Fruit fly (Drosophila melanogaster) whole organism, embryonic: ENCODE data around the gene Atg6.
A peak's percentile ranks its signal among the peaks of the same experiment; 100 is the strongest.

Experiments used
- CG10543 ChIP-seq: fragments of 200-800 bp; sonication (Bioruptor generic); optimal IDR thresholded peaks from 3 replicates; lab custom pipeline; 2017; ENCODE audit warnings: missing biosample characterization, mild to moderate bottlenecking, missing genetic modification characterization, moderate library complexity
- CG10654 ChIP-seq: fragments of 200-800 bp; sonication (Bioruptor generic); optimal IDR thresholded peaks from 2 replicates; lab custom pipeline; 2016; ENCODE audit warnings: missing biosample characterization, missing genetic modification characterization
- CG11696 ChIP-seq: fragments of 200-800 bp; sonication (Bioruptor generic); IDR thresholded peaks from 2 replicates; pipeline ENCODE4 v1.3.6; 2022; ENCODE audit warnings: missing biosample characterization, missing genetic modification characterization
- CG12104 ChIP-seq: fragments of 200-800 bp; sonication (Bioruptor generic); optimal IDR thresholded peaks from 3 replicates; lab custom pipeline; 2016; ENCODE audit warnings: missing biosample characterization, missing genetic modification characterization
- CG12769 ChIP-seq: fragments of 200-800 bp; sonication (Bioruptor generic); optimal IDR thresholded peaks from 2 replicates; lab custom pipeline; 2019; ENCODE audit warnings: missing biosample characterization, mild to moderate bottlenecking, missing genetic modification characterization, moderate library complexity
- CG13775 ChIP-seq: fragments of 200-800 bp; sonication (Bioruptor generic); optimal IDR thresholded peaks from 3 replicates; lab custom pipeline; 2017; ENCODE audit warnings: missing biosample characterization, mild to moderate bottlenecking, missing genetic modification characterization
- CG17568 ChIP-seq: fragments of 200-800 bp; sonication (Bioruptor generic); optimal IDR thresholded peaks from 2 replicates; lab custom pipeline; 2018; ENCODE audit warnings: missing biosample characterization, mild to moderate bottlenecking, missing genetic modification characterization, moderate library complexity
- CG30020 ChIP-seq: fragments of 200-800 bp; optimal IDR thresholded peaks from 2 replicates; lab custom pipeline; 2019; ENCODE audit warnings: missing biosample characterization, mild to moderate bottlenecking, missing genetic modification characterization, moderate library complexity
- CG8290 ChIP-seq, 3 experiments: fragments of 200-800 bp; sonication (Bioruptor generic); optimal IDR thresholded peaks; 2 replicates each; lab custom pipeline; 2016 to 2019; ENCODE audit warnings: missing biosample characterization in 3 of 3, missing genetic modification characterization in 3 of 3, mild to moderate bottlenecking in 2 of 3, moderate library complexity in 1 of 3
- CG8388 ChIP-seq: fragments of 200-800 bp; sonication (Bioruptor generic); optimal IDR thresholded peaks from 2 replicates; lab custom pipeline; 2019; ENCODE audit warnings: missing biosample characterization, mild to moderate bottlenecking, missing genetic modification characterization, moderate library complexity
- CG8765 ChIP-seq: fragments of 200-800 bp; sonication (Bioruptor generic); IDR thresholded peaks from 2 replicates; pipeline ENCODE4 v1.3.6; 2022; ENCODE audit warnings: missing biosample characterization, missing genetic modification characterization
- Dfd ChIP-seq, 2 experiments: fragments of >200 bp; optimal IDR thresholded peaks; 2 replicates each; lab custom pipeline; 2017; ENCODE audit warnings: missing biosample characterization in 2 of 2, missing genetic modification characterization in 2 of 2
- Dp ChIP-seq: fragments of 200-800 bp; sonication (Bioruptor generic); optimal IDR thresholded peaks from 2 replicates; lab custom pipeline; 2018; ENCODE audit warnings: missing biosample characterization, mild to moderate bottlenecking, missing genetic modification characterization, moderate library complexity
- Dref ChIP-seq: fragments of 200-800 bp; sonication (Bioruptor generic); IDR thresholded peaks from 2 replicates; pipeline ENCODE4 v1.3.6; 2022; ENCODE audit warnings: missing biosample characterization, missing genetic modification characterization
- Eip74EF ChIP-seq, 2 experiments: fragments of 200-800 bp in 1 of 2; fragments of >200 bp in 1 of 2; sonication (Bioruptor generic) in 1 of 2; optimal IDR thresholded peaks; 2 replicates each; lab custom pipeline; 2017 to 2019; ENCODE audit warnings: missing biosample characterization in 2 of 2, missing genetic modification characterization in 2 of 2, mild to moderate bottlenecking in 1 of 2, moderate library complexity in 1 of 2
- Elba2 ChIP-seq: fragments of 200-800 bp; sonication (Bioruptor generic); optimal IDR thresholded peaks from 3 replicates; lab custom pipeline; 2016; ENCODE audit warnings: missing biosample characterization, missing genetic modification characterization
- Ets65A ChIP-seq: fragments of 200-800 bp; sonication (Bioruptor generic); peaks from one replicate; lab custom pipeline; 2016; ENCODE audit warnings: missing biosample characterization, missing genetic modification characterization
- Hand ChIP-seq: fragments of 200-800 bp; sonication (Bioruptor generic); optimal IDR thresholded peaks from 2 replicates; lab custom pipeline; 2017; ENCODE audit warnings: mild to moderate bottlenecking, missing biosample characterization, missing genetic modification reagents, missing genetic modification characterization
- Lim3 ChIP-seq: fragments of 200-800 bp; sonication (Bioruptor generic); IDR thresholded peaks from 2 replicates; pipeline ENCODE4 v1.3.6; 2022; ENCODE audit warnings: missing biosample characterization, missing genetic modification characterization
- Mrtf ChIP-seq: fragments of 200-800 bp; sonication (Bioruptor generic); IDR thresholded peaks from 3 replicates; pipeline ENCODE4 v1.3.6; 2022; ENCODE audit warnings: missing biosample characterization, missing genetic modification characterization
- Nf-YB ChIP-seq: fragments of 200-800 bp; sonication (Bioruptor generic); optimal IDR thresholded peaks from 3 replicates; lab custom pipeline; 2019; ENCODE audit warnings: missing biosample characterization, mild to moderate bottlenecking, missing genetic modification characterization, moderate library complexity
- Opbp ChIP-seq: fragments of 200-800 bp; sonication (Bioruptor generic); IDR thresholded peaks from 3 replicates; pipeline ENCODE4 v1.3.6; 2022; ENCODE audit warnings: missing biosample characterization, missing genetic modification characterization; ENCODE audit not compliant: partially characterized antibody
- Ptx1 ChIP-seq: fragments of 200-800 bp; sonication (Bioruptor generic); IDR thresholded peaks from 2 replicates; pipeline ENCODE4 v1.3.6; 2022; ENCODE audit warnings: missing biosample characterization, missing genetic modification characterization
- TFAM ChIP-seq: fragments of 200-800 bp; sonication (Bioruptor generic); optimal IDR thresholded peaks from 2 replicates; lab custom pipeline; 2017; ENCODE audit warnings: missing biosample characterization, missing genetic modification characterization, inconsistent platforms
- Taf1 ChIP-seq: fragments of 200-800 bp; sonication (Bioruptor generic); IDR thresholded peaks from 2 replicates; pipeline ENCODE4 v1.3.6; 2022; ENCODE audit warnings: missing biosample characterization, missing genetic modification characterization
- btn ChIP-seq: fragments of 200-800 bp; sonication (Bioruptor generic); optimal IDR thresholded peaks from 2 replicates; lab custom pipeline; 2016; ENCODE audit warnings: missing biosample characterization, missing genetic modification characterization
- crc ChIP-seq: fragments of 200-800 bp; sonication (Bioruptor generic); optimal IDR thresholded peaks from 2 replicates; lab custom pipeline; 2016; ENCODE audit warnings: missing biosample characterization, missing genetic modification characterization
- crol ChIP-seq: fragments of 200-800 bp; sonication (Bioruptor generic); IDR thresholded peaks from 2 replicates; pipeline ENCODE4 v1.3.6; 2022; ENCODE audit warnings: missing biosample characterization, missing genetic modification characterization
- cwo ChIP-seq: fragments of 200-800 bp; sonication (Bioruptor generic); optimal IDR thresholded peaks from 3 replicates; lab custom pipeline; 2017; ENCODE audit warnings: missing biosample characterization, missing genetic modification characterization, mild to moderate bottlenecking, moderate library complexity, missing genetic modification reagents
- dmrt99B ChIP-seq: fragments of 200-800 bp; sonication (Bioruptor generic); optimal IDR thresholded peaks from 2 replicates; lab custom pipeline; 2018; ENCODE audit warnings: missing biosample characterization, mild to moderate bottlenecking, missing genetic modification characterization, moderate library complexity
- en ChIP-seq: fragments of 200-800 bp; sonication (Bioruptor generic); optimal IDR thresholded peaks from 2 replicates; lab custom pipeline; 2016; ENCODE audit warnings: missing biosample characterization, missing genetic modification characterization
- hkb ChIP-seq, 2 experiments: fragments of 200-800 bp in 1 of 2; fragments of >200 bp in 1 of 2; sonication (Bioruptor generic) in 1 of 2; IDR thresholded peaks in 1 of 2; optimal IDR thresholded peaks in 1 of 2; 2 replicates each; pipeline versions ENCODE4 v1.3.6 to Lab custom; 2017 to 2022; ENCODE audit warnings: missing biosample characterization in 1 of 2, missing genetic modification characterization in 1 of 2
- ind ChIP-seq: fragments of 200-800 bp; sonication (Bioruptor generic); optimal IDR thresholded peaks from 3 replicates; lab custom pipeline; 2016; ENCODE audit warnings: missing biosample characterization, missing genetic modification characterization
- jing ChIP-seq: fragments of 200-800 bp; sonication (Bioruptor generic); optimal IDR thresholded peaks from 2 replicates; lab custom pipeline; 2018; ENCODE audit warnings: missing biosample characterization, mild to moderate bottlenecking, missing genetic modification characterization
- lmd ChIP-seq: fragments of 200-800 bp; sonication (Bioruptor generic); IDR thresholded peaks from 2 replicates; pipeline ENCODE4 v1.3.6; 2022; ENCODE audit warnings: missing biosample characterization, missing genetic modification characterization
- peb ChIP-seq: fragments of 200-800 bp; sonication (Bioruptor generic); IDR thresholded peaks from 2 replicates; pipeline ENCODE4 v1.3.6; 2022; ENCODE audit warnings: missing biosample characterization, missing genetic modification characterization
- pho ChIP-seq: fragments of 200-800 bp; sonication (Bioruptor generic); optimal IDR thresholded peaks from 2 replicates; lab custom pipeline; 2016; ENCODE audit warnings: missing biosample characterization, missing genetic modification characterization
- ranshi ChIP-seq: fragments of 200-800 bp; sonication (Bioruptor generic); IDR thresholded peaks from 2 replicates; pipeline ENCODE4 v1.3.6; 2022; ENCODE audit warnings: missing biosample characterization, missing genetic modification characterization
- rib ChIP-seq: fragments of 200-800 bp; sonication (Bioruptor generic); IDR thresholded peaks from 2 replicates; pipeline ENCODE4 v1.3.6; 2022; ENCODE audit warnings: missing biosample characterization, missing genetic modification characterization
- sd ChIP-seq: fragments of 200-800 bp; sonication (Bioruptor generic); optimal IDR thresholded peaks from 3 replicates; lab custom pipeline; 2018; ENCODE audit warnings: missing biosample characterization, mild to moderate bottlenecking, missing genetic modification characterization, moderate library complexity
- shn ChIP-seq: fragments of 200-800 bp; sonication (Bioruptor generic); optimal IDR thresholded peaks from 3 replicates; lab custom pipeline; 2016; ENCODE audit warnings: missing biosample characterization, missing genetic modification characterization
- slbo ChIP-seq: fragments of 200-800 bp; sonication (Bioruptor generic); IDR thresholded peaks from 2 replicates; pipeline ENCODE4 v1.3.6; 2022; ENCODE audit warnings: missing biosample characterization, missing genetic modification characterization
- toy ChIP-seq: fragments of 200-800 bp; sonication (Bioruptor generic); IDR thresholded peaks from 2 replicates; pipeline ENCODE4 v1.3.6; 2022; ENCODE audit warnings: missing biosample characterization, missing genetic modification characterization
- z ChIP-seq: fragments of 200-800 bp; sonication (Bioruptor generic); IDR thresholded peaks from 3 replicates; pipeline ENCODE4 v1.3.6; 2022; ENCODE audit warnings: missing biosample characterization, missing genetic modification characterization

Gene Atg6

dm6 chr3R:24026503-24026902, 24.1 kb downstream of the Atg6 start (continued):
- TF ChIP-seq crol (GFP tag; lab: Robert Waterston, UW) (peak; percentile 48), Dp (GFP tag; lab: Kevin White, UChicago) (no peak), shn (GFP tag; lab: Kevin White, UChicago) (no peak), sd (peak; percentile 71), Hand (no peak), Mrtf (GFP tag; lab: Robert Waterston, UW) (no peak), TFAM (GFP tag; lab: Kevin White, UChicago) (no peak), crc (GFP tag; lab: Kevin White, UChicago) (no peak), Opbp (GFP tag; lab: Robert Waterston, UW) (no peak), en (GFP tag; lab: Kevin White, UChicago) (no peak), Nf-YB (GFP tag; lab: Kevin White, UChicago) (no peak), dmrt99B (tag; lab: Kevin White, UChicago) (no peak), slbo (no peak), CG8765 (GFP tag; lab: Robert Waterston, UW) (no peak), Taf1 (no peak), peb (GFP tag; lab: Robert Waterston, UW) (no peak), Elba2 (GFP tag; lab: Kevin White, UChicago) (no peak), rib (no peak), hkb (optimal IDR thresholded peaks at IDR 0.05; lab: Kevin White, UChicago) (no peak), hkb (GFP tag; IDR thresholded peaks at IDR 0.05; lab: Robert Waterston, UW) (no peak), Ptx1 (GFP tag; lab: Robert Waterston, UW) (no peak), CG12769 (tag; lab: Kevin White, UChicago) (no peak), CG10654 (no peak), CG8388 (GFP tag; lab: Kevin White, UChicago) (no peak), CG8290 (GFP tag; optimal IDR thresholded peaks at IDR 0.05; lab: Kevin White, UChicago) (no peak), CG8290 (tag; optimal IDR thresholded peaks at IDR 0.05; lab: Kevin White, UChicago) (no peak), CG12104 (GFP tag; lab: Kevin White, UChicago) (no peak), toy (GFP tag; lab: Robert Waterston, UW) (no peak), cwo (GFP tag; lab: Kevin White, UChicago) (peak; percentile 51), CG10543 (GFP tag; lab: Kevin White, UChicago) (peak; percentile 68), Ets65A (no peak), CG30020 (tag; lab: Kevin White, UChicago) (no peak), jing (GFP tag; lab: Kevin White, UChicago) (no peak), Dfd (GFP tag; optimal IDR thresholded peaks at IDR 0.05; lab: Kevin White, UChicago) (no peak), CG17568 (GFP tag; lab: Kevin White, UChicago) (no peak), ranshi (no peak), lmd (GFP tag; lab: Robert Waterston, UW) (no peak), CG11696 (GFP tag; lab: Robert Waterston, UW) (no peak), ind (no peak), Lim3 (no peak), Eip74EF (GFP tag; optimal IDR thresholded peaks at IDR 0.05; lab: Kevin White, UChicago) (no peak), pho (GFP tag; lab: Kevin White, UChicago) (no peak), z (no peak), CG13775 (GFP tag; lab: Kevin White, UChicago) (no peak), btn (GFP tag; lab: Kevin White, UChicago) (no peak), Dref (GFP tag; lab: Robert Waterston, UW) (no peak)
